Worm (Caenorhabditis elegans) whole organism, L4 larva: Measurements from ENCODE around the gene R74.7.

Experiments used
- F49E8.2 ChIP-seq: sonication (generic microtip); optimal IDR thresholded peaks from 2 replicates; lab custom pipeline; 2016; ENCODE audit warnings: missing compliant biosample characterization, mild to moderate bottlenecking, missing genetic modification characterization, borderline replicate concordance
- R02D3.7 ChIP-seq: fragments of 150-350 bp; sonication (generic microtip); optimal IDR thresholded peaks from 3 replicates; lab custom pipeline; 2014; ENCODE audit warnings: missing biosample characterization, missing genetic modification characterization
- Y75B8A.6 ChIP-seq: fragments of 200-800 bp; sonication (Bioruptor generic); IDR thresholded peaks from 2 replicates; pipeline ENCODE4 v1.3.6; 2022; ENCODE audit warnings: missing genetic modification reagents, missing genetic modification characterization, missing compliant biosample characterization
- aha-1 ChIP-seq: fragments of 150-350 bp; peaks from one replicate; lab custom pipeline; 2014; ENCODE audit warnings: missing biosample characterization, missing genetic modification characterization
- ceh-44 ChIP-seq: fragments of 200-800 bp; sonication (Bioruptor generic); IDR thresholded peaks from 2 replicates; pipeline ENCODE4 v1.3.6; 2022; ENCODE audit warnings: missing genetic modification reagents, missing genetic modification characterization, missing compliant biosample characterization
- fkh-10 ChIP-seq: fragments of 150-350 bp; optimal IDR thresholded peaks from 2 replicates; lab custom pipeline; 2014; ENCODE audit warnings: missing biosample characterization, missing genetic modification reagents, missing genetic modification characterization
- fos-1 ChIP-seq: fragments of 150-350 bp; optimal IDR thresholded peaks from 2 replicates; lab custom pipeline; 2014; ENCODE audit warnings: missing biosample characterization, missing genetic modification characterization
- jun-1 ChIP-seq: fragments of 150-350 bp; optimal IDR thresholded peaks from 2 replicates; lab custom pipeline; 2014; ENCODE audit warnings: missing biosample characterization, missing genetic modification reagents, missing genetic modification characterization
- lin-13 ChIP-seq: fragments of 150-350 bp; optimal IDR thresholded peaks from 2 replicates; lab custom pipeline; 2014; ENCODE audit warnings: missing biosample characterization, missing genetic modification reagents, missing genetic modification characterization
- nhr-11 ChIP-seq: fragments of 150-350 bp; optimal IDR thresholded peaks from 2 replicates; lab custom pipeline; 2014; ENCODE audit warnings: missing biosample characterization, missing genetic modification characterization
- pha-4 ChIP-seq, 2 experiments: fragments of 150-350 bp in 1 of 2; fragments of 200-800 bp in 1 of 2; sonication (Bioruptor generic) in 1 of 2; IDR thresholded peaks in 1 of 2; optimal IDR thresholded peaks in 1 of 2; 2 replicates each; pipeline versions ENCODE4 v1.3.6 to Lab custom; 2014 to 2022; ENCODE audit warnings: missing genetic modification characterization in 2 of 2, missing genetic modification reagents in 2 of 2, missing biosample characterization in 1 of 2, missing compliant biosample characterization in 1 of 2
- unc-62 ChIP-seq, 3 experiments: fragments of 150-350 bp in 1 of 3; sonication (generic microtip); optimal IDR thresholded peaks in 2 of 3; peaks in 1 of 3; 1 replicate in 1 of 3; 2 replicates in 2 of 3; lab custom pipeline; 2014 to 2017; ENCODE audit warnings: missing biosample characterization in 3 of 3, missing genetic modification characterization in 3 of 3, missing genetic modification reagents in 3 of 3, missing genotype in 1 of 3

DNA sequence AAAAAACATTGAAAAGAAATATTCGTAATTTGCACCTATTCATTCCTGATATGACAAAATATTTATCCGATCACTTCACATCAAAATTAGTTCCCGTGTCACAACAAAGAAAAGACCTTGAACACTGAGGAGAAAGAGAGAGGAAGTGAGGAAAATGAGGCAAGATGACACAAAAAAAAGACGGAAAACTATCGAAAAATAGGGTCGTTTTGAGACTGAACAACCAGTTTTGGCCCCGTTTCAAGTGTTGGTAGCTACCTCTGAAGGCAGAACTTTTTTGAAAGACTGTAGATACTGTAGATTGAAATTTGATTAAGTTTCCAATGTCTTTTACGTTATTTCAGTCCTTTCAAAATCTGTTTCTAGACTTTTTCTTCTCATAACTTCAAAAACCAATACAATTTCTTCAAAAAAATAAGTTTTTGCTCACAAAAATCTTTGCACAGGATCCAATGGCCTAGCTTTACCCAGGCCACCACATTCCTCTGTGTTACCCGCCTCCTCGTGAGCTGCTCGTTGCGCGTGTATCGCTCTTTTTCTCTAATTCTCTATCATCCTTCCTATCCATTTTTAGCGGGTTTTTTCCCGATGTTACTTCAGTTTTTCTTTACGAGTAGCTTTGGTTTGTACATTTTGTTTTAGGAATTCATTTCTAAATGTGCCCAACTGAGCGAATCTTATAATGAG is 7.8 kb upstream of the R74.7 start:
- no peak for TF ChIP-seq nhr-11
- TF ChIP-seq jun-1 (tag; lab: Kevin White, UChicago): no peak
- no peak for TF ChIP-seq fos-1 (tag; lab: Kevin White, UChicago)
- no peak for TF ChIP-seq lin-13 (GFP tag; lab: Kevin White, UChicago)
- TF ChIP-seq unc-62 (GFP tag; optimal IDR thresholded peaks at IDR 0.05 in 1 of 2; lab: Kevin White, UChicago): no peak
- TF ChIP-seq unc-62 (tag; optimal IDR thresholded peaks at IDR 0.05; lab: Kevin White, UChicago): no peak
- TF ChIP-seq ceh-44 (GFP tag; lab: Robert Waterston, UW): no peak
- TF ChIP-seq pha-4 (GFP tag; IDR thresholded peaks at IDR 0.05; lab: Robert Waterston, UW): no peak
- no peak for TF ChIP-seq pha-4 (tag; optimal IDR thresholded peaks at IDR 0.05; lab: Kevin White, UChicago)
- no peak for TF ChIP-seq Y75B8A.6
- TF ChIP-seq fkh-10: peak; percentile 12
- TF ChIP-seq R02D3.7 (tag; lab: Kevin White, UChicago): no peak
- TF ChIP-seq F49E8.2 (tag; lab: Kevin White, UChicago): no peak
- TF ChIP-seq aha-1 (tag; lab: Kevin White, UChicago): peak; percentile 87
